Worm (Caenorhabditis elegans): ENCODE data around the gene frh-1.

ce11 chrII:5933133-5933532 is 15.9 kb downstream of the frh-1 start:
- no peak for TF ChIP-seq nhr-28 (tag; optimal IDR thresholded peaks at IDR 0.05)
- no peak for TF ChIP-seq pha-4 (tag; optimal IDR thresholded peaks at IDR 0.05)

Measured in whole organism, mixed stage, embryonic.